Worm (Caenorhabditis elegans): ENCODE results near the gene rap-1.

Gene rap-1

ce11 chrIV:8927093-8927492 is 8.4 kb upstream of the rap-1 start (continued):
- TF ChIP-seq K02D7.2 (tag; optimal IDR thresholded peaks at IDR 0.05) (peak; percentile 94), sox-4 (tag; optimal IDR thresholded peaks at IDR 0.05) (peak; percentile 98), pax-1 (tag; optimal IDR thresholded peaks at IDR 0.05) (no peak), che-1 (tag; optimal IDR thresholded peaks at IDR 0.05) (peak; percentile 96), ceh-48 (tag; optimal IDR thresholded peaks at IDR 0.05) (peak; percentile 94), pqm-1 (tag; optimal IDR thresholded peaks at IDR 0.05) (peak; percentile 93), unc-3 (GFP tag; conservative IDR thresholded peaks at IDR 0.05) (peak; percentile 88), unc-3 (tag; optimal IDR thresholded peaks at IDR 0.05) (peak; percentile 91), ztf-16 (tag; optimal IDR thresholded peaks at IDR 0.05) (peak; percentile 96), dmd-4 (tag; optimal IDR thresholded peaks at IDR 0.05; ENCODE audit: borderline replicate concordance) (peak; percentile 96), ceh-2 (tag; optimal IDR thresholded peaks at IDR 0.05) (peak; percentile 95), ceh-6 (GFP tag; optimal IDR thresholded peaks at IDR 0.05) (peak; percentile 97), pros-1 (tag; optimal IDR thresholded peaks at IDR 0.05) (peak; percentile 29), hlh-30 (tag; optimal IDR thresholded peaks at IDR 0.05; ENCODE audit: insufficient read depth) (peak; percentile 94), hlh-15 (tag; optimal IDR thresholded peaks at IDR 0.05) (peak; percentile 88), ets-4 (tag; optimal IDR thresholded peaks at IDR 0.05) (peak; percentile 78), rnt-1 (tag; optimal IDR thresholded peaks at IDR 0.05) (peak; percentile 86)

ce11 chrIV:8926511-8926910 is 7.8 kb upstream of the rap-1 start:
- no peak for TF ChIP-seq ceh-6 (GFP tag; optimal IDR thresholded peaks at IDR 0.05)

- TF ChIP-seq unc-42 (tag; optimal IDR thresholded peaks at IDR 0.05) (peak; percentile 7), ceh-34 (tag; optimal IDR thresholded peaks at IDR 0.05) (no peak), unc-3 (GFP tag; conservative IDR thresholded peaks at IDR 0.05) (no peak), unc-3 (tag; optimal IDR thresholded peaks at IDR 0.05) (no peak), sox-4 (tag; optimal IDR thresholded peaks at IDR 0.05) (no peak), C08G9.2 (tag; optimal IDR thresholded peaks at IDR 0.05) (no peak), ceh-19 (GFP tag; optimal IDR thresholded peaks at IDR 0.05) (no peak), ceh-48 (tag; optimal IDR thresholded peaks at IDR 0.05) (peak; percentile 53), pat-9 (tag; optimal IDR thresholded peaks at IDR 0.05) (no peak), pros-1 (tag; optimal IDR thresholded peaks at IDR 0.05) (no peak)
Observed at ce11 chrIV:8925990-8926389, 7.3 kb upstream of the rap-1 start, which contains the start of the genes D1046.2 and cfim-2. Gene D1046.2 (minus strand): TSS chrIV:8926067. Gene cfim-2 (plus strand): TSS chrIV:8926324.

- TF ChIP-seq pat-9 (tag; optimal IDR thresholded peaks at IDR 0.05) (no peak), elt-2 (tag; optimal IDR thresholded peaks at IDR 0.05) (no peak), C08G9.2 (tag; optimal IDR thresholded peaks at IDR 0.05) (no peak), fkh-6 (tag; optimal IDR thresholded peaks at IDR 0.05) (no peak), hlh-8 (tag; optimal IDR thresholded peaks at IDR 0.05) (peak; percentile 61), zip-5 (tag; optimal IDR thresholded peaks at IDR 0.05) (no peak), ceh-6 (GFP tag; optimal IDR thresholded peaks at IDR 0.05) (no peak)
Observed at ce11 chrIV:8924126-8924525, 5.4 kb upstream of the rap-1 start.

- no peak for TF ChIP-seq T23F11.4 (GFP tag; optimal IDR thresholded peaks at IDR 0.05)
- TF ChIP-seq tbx-7 (tag; optimal IDR thresholded peaks at IDR 0.05), result no peak
- no peak for TF ChIP-seq hlh-6 (tag; optimal IDR thresholded peaks at IDR 0.05)
- no peak for TF ChIP-seq ceh-31 (tag; optimal IDR thresholded peaks at IDR 0.05)
- TF ChIP-seq ceh-6 (GFP tag; optimal IDR thresholded peaks at IDR 0.05), result no peak
- TF ChIP-seq ceh-22 (tag; optimal IDR thresholded peaks at IDR 0.05), result no peak
- no peak for TF ChIP-seq eyg-1 (tag; optimal IDR thresholded peaks at IDR 0.05)
- no peak for TF ChIP-seq pag-3 (tag; optimal IDR thresholded peaks at IDR 0.05; ENCODE audit: borderline replicate concordance)
- no peak for TF ChIP-seq syd-9 (tag; optimal IDR thresholded peaks at IDR 0.05)
- TF ChIP-seq rnt-1 (tag; optimal IDR thresholded peaks at IDR 0.05), result no peak
- TF ChIP-seq hlh-8 (tag; optimal IDR thresholded peaks at IDR 0.05), result no peak
- no peak for TF ChIP-seq ets-4 (tag; optimal IDR thresholded peaks at IDR 0.05)
- no peak for TF ChIP-seq ceh-19 (GFP tag; optimal IDR thresholded peaks at IDR 0.05)
- no peak for TF ChIP-seq hlh-13 (GFP tag; optimal IDR thresholded peaks at IDR 0.05)
Observed at ce11 chrIV:8923381-8923780, 4.7 kb upstream of the rap-1 start.

All from whole organism, late embryonic.